Worm (Caenorhabditis elegans): ENCODE data around the gene nst-1.

- TF ChIP-seq lim-6 (tag; optimal IDR thresholded peaks at IDR 0.05) (no peak), hlh-13 (GFP tag; optimal IDR thresholded peaks at IDR 0.05) (no peak), fkh-10 (GFP tag; optimal IDR thresholded peaks at IDR 0.05) (no peak), ceh-9 (tag; optimal IDR thresholded peaks at IDR 0.05) (no peak)
Observed at ce11 chrII:8329462-8329861, 46.5 kb upstream of the nst-1 start, which contains the start of gene C26D10.4.

Measured in whole organism, late embryonic.